Fruit fly (Drosophila melanogaster) whole organism, embryonic: Measurements from ENCODE around the gene Prat2.
A peak's percentile ranks its signal among the peaks of the same experiment; 100 is the strongest.

Source experiments
- Ada2b ChIP-seq: fragments of 200-800 bp; sonication (Bioruptor generic); IDR thresholded peaks from 2 replicates; pipeline ENCODE4 v1.3.6; 2022; ENCODE audit warnings: missing biosample characterization, missing genetic modification characterization
- Aef1 ChIP-seq: fragments of 200-800 bp; sonication (Bioruptor generic); IDR thresholded peaks from 3 replicates; pipeline ENCODE4 v1.3.6; 2022; ENCODE audit warnings: missing biosample characterization, missing genetic modification characterization
- Asciz ChIP-seq: fragments of 200-800 bp; sonication (Bioruptor generic); optimal IDR thresholded peaks from 2 replicates; lab custom pipeline; 2017; ENCODE audit warnings: missing biosample characterization, mild to moderate bottlenecking, missing genetic modification characterization, missing genetic modification reagents
- Atf-2 ChIP-seq: fragments of 200-800 bp; sonication (Bioruptor generic); optimal IDR thresholded peaks from 2 replicates; lab custom pipeline; 2016; ENCODE audit warnings: missing biosample characterization, missing genetic modification characterization
- Atf6 ChIP-seq: fragments of 200-800 bp; sonication (Bioruptor generic); IDR thresholded peaks from 2 replicates; pipeline ENCODE4 v1.3.6; 2022; ENCODE audit warnings: missing biosample characterization, missing genetic modification characterization
- Bgb ChIP-seq: fragments of 200-800 bp; sonication (Bioruptor generic); IDR thresholded peaks from 2 replicates; pipeline ENCODE4 v1.3.6; 2022; ENCODE audit warnings: missing biosample characterization, missing genetic modification characterization; ENCODE audit not compliant: partially characterized antibody
- Blimp-1 ChIP-seq: fragments of 200-800 bp; sonication (Bioruptor generic); optimal IDR thresholded peaks from 3 replicates; lab custom pipeline; 2018; ENCODE audit warnings: missing biosample characterization, missing genetic modification characterization, mild to moderate bottlenecking, moderate library complexity, missing genetic modification reagents
- CG10274 ChIP-seq: fragments of 200-800 bp; sonication (Bioruptor generic); optimal IDR thresholded peaks from 3 replicates; lab custom pipeline; 2017; ENCODE audit warnings: missing biosample characterization, mild to moderate bottlenecking, missing genetic modification characterization
- CG10654 ChIP-seq: fragments of 200-800 bp; sonication (Bioruptor generic); optimal IDR thresholded peaks from 2 replicates; lab custom pipeline; 2016; ENCODE audit warnings: missing biosample characterization, missing genetic modification characterization
- CG11093 ChIP-seq: fragments of 200-800 bp; sonication (Bioruptor generic); IDR thresholded peaks from 3 replicates; pipeline ENCODE4 v1.3.6; 2022; ENCODE audit warnings: missing biosample characterization, missing genetic modification characterization
- CG12104 ChIP-seq: fragments of 200-800 bp; sonication (Bioruptor generic); optimal IDR thresholded peaks from 3 replicates; lab custom pipeline; 2016; ENCODE audit warnings: missing biosample characterization, missing genetic modification characterization
- CG12155 ChIP-seq: fragments of 200-800 bp; sonication (Bioruptor generic); optimal IDR thresholded peaks from 3 replicates; lab custom pipeline; 2016; ENCODE audit warnings: missing biosample characterization, missing genetic modification characterization
- CG13123 ChIP-seq: fragments of 200-800 bp; sonication (Bioruptor generic); optimal IDR thresholded peaks from 2 replicates; lab custom pipeline; 2016; ENCODE audit warnings: missing biosample characterization, missing genetic modification characterization
- CG13424 ChIP-seq: fragments of 200-800 bp; sonication (Bioruptor generic); optimal IDR thresholded peaks from 2 replicates; lab custom pipeline; 2019; ENCODE audit warnings: missing biosample characterization, mild to moderate bottlenecking, missing genetic modification characterization, moderate library complexity
- CG1602 ChIP-seq: fragments of 200-800 bp; sonication (Bioruptor generic); optimal IDR thresholded peaks from 3 replicates; lab custom pipeline; 2016; ENCODE audit warnings: missing biosample characterization, missing genetic modification characterization
- CG17186 ChIP-seq: fragments of 200-800 bp; sonication (Bioruptor generic); optimal IDR thresholded peaks from 3 replicates; lab custom pipeline; 2017; ENCODE audit warnings: missing biosample characterization, missing genetic modification reagents, missing genetic modification characterization
- CG31365 ChIP-seq: fragments of 200-800 bp; sonication (Bioruptor generic); optimal IDR thresholded peaks from 2 replicates; lab custom pipeline; 2018; ENCODE audit warnings: missing biosample characterization, mild to moderate bottlenecking, missing genetic modification characterization
- CG3995 ChIP-seq: fragments of 200-800 bp; sonication (Bioruptor generic); optimal IDR thresholded peaks from 3 replicates; lab custom pipeline; 2016; ENCODE audit warnings: missing biosample characterization, missing genetic modification characterization
- CG4854 ChIP-seq: fragments of 200-800 bp; sonication (Bioruptor generic); optimal IDR thresholded peaks from 2 replicates; lab custom pipeline; 2016; ENCODE audit warnings: missing biosample characterization, missing genetic modification characterization, inconsistent platforms
- CG9817 ChIP-seq: fragments of 200-800 bp; sonication (Bioruptor generic); optimal IDR thresholded peaks from 2 replicates; lab custom pipeline; 2018; ENCODE audit warnings: missing biosample characterization, mild to moderate bottlenecking, missing genetic modification characterization, moderate library complexity
- CoRest ChIP-seq: fragments of 200-800 bp; sonication (Bioruptor generic); optimal IDR thresholded peaks from 3 replicates; lab custom pipeline; 2018; ENCODE audit warnings: missing biosample characterization, mild to moderate bottlenecking, missing genetic modification characterization, moderate library complexity
- CrebB ChIP-seq: fragments of 200-800 bp; sonication (Bioruptor generic); optimal IDR thresholded peaks from 3 replicates; lab custom pipeline; 2018; ENCODE audit warnings: missing biosample characterization, mild to moderate bottlenecking, missing genetic modification characterization
- D19A ChIP-seq: fragments of 200-800 bp; optimal IDR thresholded peaks from 3 replicates; lab custom pipeline; 2019; ENCODE audit warnings: missing biosample characterization, mild to moderate bottlenecking, missing genetic modification characterization, moderate library complexity
- D19B ChIP-seq: fragments of 200-800 bp; sonication (Bioruptor generic); optimal IDR thresholded peaks from 2 replicates; lab custom pipeline; 2017; ENCODE audit warnings: missing biosample characterization, mild to moderate bottlenecking, missing genetic modification characterization
- Gsc ChIP-seq: fragments of 200-800 bp; sonication (Bioruptor generic); IDR thresholded peaks from 2 replicates; pipeline ENCODE4 v1.3.6; 2022; ENCODE audit warnings: missing biosample characterization, missing genetic modification characterization
- Gug ChIP-seq: fragments of 200-800 bp; sonication (Bioruptor generic); IDR thresholded peaks from 4 replicates; pipeline ENCODE4 v1.3.6; 2022; ENCODE audit warnings: missing biosample characterization, missing genetic modification characterization
- Hand ChIP-seq: fragments of 200-800 bp; sonication (Bioruptor generic); optimal IDR thresholded peaks from 2 replicates; lab custom pipeline; 2017; ENCODE audit warnings: mild to moderate bottlenecking, missing biosample characterization, missing genetic modification reagents, missing genetic modification characterization
- Hr39 ChIP-seq: fragments of >200 bp; optimal IDR thresholded peaks from 2 replicates; lab custom pipeline; 2017
- Six4 ChIP-seq: fragments of 200-800 bp; sonication (Bioruptor generic); optimal IDR thresholded peaks from 2 replicates; lab custom pipeline; 2016; ENCODE audit warnings: missing biosample characterization, missing genetic modification characterization
- TFAM ChIP-seq: fragments of 200-800 bp; sonication (Bioruptor generic); optimal IDR thresholded peaks from 2 replicates; lab custom pipeline; 2017; ENCODE audit warnings: missing biosample characterization, missing genetic modification characterization, inconsistent platforms
- aop ChIP-seq: fragments of 200-800 bp; sonication (Bioruptor generic); IDR thresholded peaks from 2 replicates; pipeline ENCODE4 v1.3.6; 2022; ENCODE audit warnings: missing biosample characterization, missing genetic modification characterization
- ash1 ChIP-seq: fragments of 200-800 bp; sonication (Bioruptor generic); optimal IDR thresholded peaks from 2 replicates; lab custom pipeline; 2018; ENCODE audit warnings: missing biosample characterization, mild to moderate bottlenecking, missing genetic modification characterization
- bigmax ChIP-seq: fragments of 200-800 bp; sonication (Bioruptor generic); optimal IDR thresholded peaks from 2 replicates; lab custom pipeline; 2018; ENCODE audit warnings: missing biosample characterization, mild to moderate bottlenecking, missing genetic modification characterization
- cato ChIP-seq: fragments of 200-800 bp; sonication (Bioruptor generic); optimal IDR thresholded peaks from 2 replicates; lab custom pipeline; 2016; ENCODE audit warnings: missing biosample characterization, missing genetic modification characterization, borderline replicate concordance
- ewg ChIP-seq: fragments of 200-800 bp; sonication (Bioruptor generic); optimal IDR thresholded peaks from 3 replicates; lab custom pipeline; 2017; ENCODE audit warnings: mild to moderate bottlenecking, missing biosample characterization, missing genetic modification reagents, missing genetic modification characterization
- gcm2 ChIP-seq: fragments of 200-800 bp; sonication (Bioruptor generic); optimal IDR thresholded peaks from 2 replicates; lab custom pipeline; 2016; ENCODE audit warnings: missing biosample characterization, missing genetic modification characterization
- her ChIP-seq: fragments of 200-800 bp; sonication (Bioruptor generic); optimal IDR thresholded peaks from 2 replicates; lab custom pipeline; 2016; ENCODE audit warnings: missing biosample characterization, missing genetic modification characterization
- ken ChIP-seq: fragments of 200-800 bp; sonication (Bioruptor generic); IDR thresholded peaks from 3 replicates; pipeline ENCODE4 v1.3.6; 2022; ENCODE audit warnings: missing biosample characterization, missing genetic modification characterization
- maf-S ChIP-seq: fragments of 200-800 bp; sonication (Bioruptor generic); optimal IDR thresholded peaks from 2 replicates; lab custom pipeline; 2016; ENCODE audit warnings: missing biosample characterization, missing genetic modification characterization
- nerfin-1 ChIP-seq: fragments of 200-800 bp; sonication (Bioruptor generic); optimal IDR thresholded peaks from 3 replicates; lab custom pipeline; 2019; ENCODE audit warnings: missing biosample characterization, mild to moderate bottlenecking, missing genetic modification characterization, moderate library complexity
- oc ChIP-seq: fragments of 200-800 bp; sonication (Bioruptor generic); optimal IDR thresholded peaks from 2 replicates; lab custom pipeline; 2018; ENCODE audit warnings: missing biosample characterization, mild to moderate bottlenecking, missing genetic modification characterization, moderate library complexity
- odd ChIP-seq: fragments of 200-800 bp; sonication (Bioruptor generic); optimal IDR thresholded peaks from 2 replicates; lab custom pipeline; 2017; ENCODE audit warnings: missing biosample characterization, mild to moderate bottlenecking, missing genetic modification characterization
- pan ChIP-seq, 4 experiments: fragments of >200 bp in 3 of 4; fragments of 200-800 bp in 1 of 4; sonication (Bioruptor generic) in 1 of 4; optimal IDR thresholded peaks in 3 of 4; IDR thresholded peaks in 1 of 4; 2 replicates each; pipeline versions ENCODE4 v1.3.6 to Lab custom; 2017 to 2022; ENCODE audit warnings: missing biosample characterization in 2 of 4, missing genetic modification characterization in 2 of 4, mixed read lengths in 1 of 4
- repo ChIP-seq: fragments of 200-800 bp; sonication (Bioruptor generic); optimal IDR thresholded peaks from 2 replicates; lab custom pipeline; 2016; ENCODE audit warnings: missing biosample characterization, missing genetic modification characterization
- salm ChIP-seq: fragments of 200-800 bp; sonication (Bioruptor generic); optimal IDR thresholded peaks from 2 replicates; lab custom pipeline; 2018; ENCODE audit warnings: missing biosample characterization, mild to moderate bottlenecking, missing genetic modification characterization
- sob ChIP-seq: fragments of 200-800 bp; sonication (Bioruptor generic); IDR thresholded peaks from 2 replicates; pipeline ENCODE4 v1.3.6; 2022; ENCODE audit warnings: missing biosample characterization, missing genetic modification characterization
- tup ChIP-seq: fragments of 200-800 bp; sonication (Bioruptor generic); optimal IDR thresholded peaks from 2 replicates; lab custom pipeline; 2016; ENCODE audit warnings: missing biosample characterization, mild to moderate bottlenecking, missing genetic modification characterization, moderate library complexity
- unc-4 ChIP-seq: fragments of 200-800 bp; sonication (Bioruptor generic); IDR thresholded peaks from 2 replicates; pipeline ENCODE4 v1.3.6; 2022; ENCODE audit warnings: missing biosample characterization, missing genetic modification characterization; ENCODE audit not compliant: partially characterized antibody
- usp ChIP-seq: fragments of >200 bp; optimal IDR thresholded peaks from 2 replicates; lab custom pipeline; 2017; ENCODE audit warnings: missing biosample characterization, missing genetic modification characterization
- wek ChIP-seq: fragments of 200-800 bp; sonication (Bioruptor generic); optimal IDR thresholded peaks from 3 replicates; lab custom pipeline; 2018; ENCODE audit warnings: missing biosample characterization, mild to moderate bottlenecking, missing genetic modification characterization, moderate library complexity
- wor ChIP-seq: fragments of 200-800 bp; sonication (Bioruptor generic); IDR thresholded peaks from 2 replicates; pipeline ENCODE4 v1.3.6; 2022; ENCODE audit warnings: missing biosample characterization, missing genetic modification characterization

Prat2 gene

dm6 chr3L:6903985-6904384, 10.7 kb downstream of the Prat2 start (continued):
- TF ChIP-seq Hr39 (lab: Kevin White, UChicago) = no peak
- no peak for TF ChIP-seq CG10654 (GFP tag; lab: Kevin White, UChicago)
- peak; percentile 100 for TF ChIP-seq ewg
- TF ChIP-seq CG1602 (GFP tag; lab: Kevin White, UChicago) = no peak
- no peak for TF ChIP-seq cato
- no peak for TF ChIP-seq CG13123 (GFP tag; lab: Kevin White, UChicago)
- TF ChIP-seq CG11093 (GFP tag; lab: Robert Waterston, UW) = no peak
- no peak for TF ChIP-seq usp (GFP tag; lab: Kevin White, UChicago)
- TF ChIP-seq oc (tag; lab: Kevin White, UChicago) = peak; percentile 16
- TF ChIP-seq CoRest = peak; percentile 68
- no peak for TF ChIP-seq CG13424 (tag; lab: Kevin White, UChicago)
- TF ChIP-seq aop = no peak
- no peak for TF ChIP-seq odd (GFP tag; lab: Kevin White, UChicago)
- TF ChIP-seq Hand (GFP tag; lab: Kevin White, UChicago) = no peak
- TF ChIP-seq salm (tag; lab: Kevin White, UChicago) = no peak
- TF ChIP-seq sob (GFP tag; lab: Robert Waterston, UW) = peak; percentile 67
- TF ChIP-seq CG4854 (GFP tag; lab: Kevin White, UChicago) = no peak
- no peak for TF ChIP-seq Asciz (GFP tag; lab: Kevin White, UChicago)
- TF ChIP-seq wor (GFP tag; lab: Robert Waterston, UW) = no peak; the same call in 1 of the 2 replicates
- no peak for TF ChIP-seq Aef1 (GFP tag; lab: Robert Waterston, UW)
- no peak for TF ChIP-seq CG17186 (GFP tag; lab: Kevin White, UChicago)
- TF ChIP-seq Ada2b (GFP tag; lab: Robert Waterston, UW) = no peak
- no peak for TF ChIP-seq pan (optimal IDR thresholded peaks at IDR 0.05; lab: Kevin White, UChicago)
- TF ChIP-seq pan (GFP tag; optimal IDR thresholded peaks at IDR 0.05 in 1 of 2, IDR thresholded peaks at IDR 0.05 in 1 of 2) = peak in 1 of 2 experiments; percentile 72
- no peak for TF ChIP-seq maf-S (GFP tag; lab: Kevin White, UChicago)
- TF ChIP-seq Blimp-1 (GFP tag; lab: Kevin White, UChicago) = no peak
- no peak for TF ChIP-seq TFAM (GFP tag; lab: Kevin White, UChicago)
- TF ChIP-seq ken (GFP tag; lab: Robert Waterston, UW) = no peak
- TF ChIP-seq nerfin-1 (tag; lab: Kevin White, UChicago) = peak; percentile 43
- no peak for TF ChIP-seq D19B
- TF ChIP-seq Bgb = peak; percentile 61
- no peak for TF ChIP-seq gcm2 (GFP tag; lab: Kevin White, UChicago)
- TF ChIP-seq D19A (tag; lab: Kevin White, UChicago) = no peak
- no peak for TF ChIP-seq CG12155 (GFP tag; lab: Kevin White, UChicago)
- TF ChIP-seq ash1 = peak; percentile 58
- TF ChIP-seq bigmax (GFP tag; lab: Kevin White, UChicago) = no peak
- no peak for TF ChIP-seq CG10274 (GFP tag; lab: Kevin White, UChicago)
- TF ChIP-seq CG9817 (tag; lab: Kevin White, UChicago) = no peak
- no peak for TF ChIP-seq CrebB
- TF ChIP-seq repo (GFP tag; lab: Kevin White, UChicago) = no peak
- peak; percentile 22 for TF ChIP-seq her (GFP tag; lab: Kevin White, UChicago)
- TF ChIP-seq Six4 (GFP tag; lab: Kevin White, UChicago) = no peak
- TF ChIP-seq CG3995 = no peak
- TF ChIP-seq CG12104 (GFP tag; lab: Kevin White, UChicago) = no peak
- TF ChIP-seq CG31365 = no peak
- TF ChIP-seq Gug = no peak
- TF ChIP-seq wek (GFP tag; lab: Kevin White, UChicago) = no peak
- no peak for TF ChIP-seq tup (GFP tag; lab: Kevin White, UChicago)
- no peak for TF ChIP-seq Gsc
- TF ChIP-seq Atf6 = peak; percentile 40; the same call in 1 of the 2 replicates
- TF ChIP-seq unc-4 (GFP tag; lab: Robert Waterston, UW) = 0 out of 2 replicates have a peak, but pooled peaks have one; percentile 41
- no peak for TF ChIP-seq Atf-2
